Worm (Caenorhabditis elegans): Measurements from ENCODE around the gene srh-27.

The srh-27 gene

ce11 chrII:12410107-12410506, 38.2 kb upstream of the srh-27 start, which contains the start of gene F57G9.3:
Gene F57G9.3, minus strand, starts transcription at chrII:12410207.
- TF ChIP-seq jun-1 (tag; optimal IDR thresholded peaks at IDR 0.05) (no peak), nhr-12 (tag; optimal IDR thresholded peaks at IDR 0.05) (no peak), ceh-28 (tag; optimal IDR thresholded peaks at IDR 0.05) (no peak), egl-27 (tag; optimal IDR thresholded peaks at IDR 0.05) (no peak), tbx-2 (tag; optimal IDR thresholded peaks at IDR 0.05) (no peak), nhr-67 (tag; optimal IDR thresholded peaks at IDR 0.05) (no peak), pqm-1 (tag; optimal IDR thresholded peaks at IDR 0.05) (no peak)

- TF ChIP-seq nhr-11 (tag; optimal IDR thresholded peaks at IDR 0.05), result no peak
- no peak for TF ChIP-seq nhr-76 (tag; optimal IDR thresholded peaks at IDR 0.05)
- no peak for TF ChIP-seq unc-62 (GFP tag; optimal IDR thresholded peaks at IDR 0.05)
- TF ChIP-seq ZK546.5 (tag; optimal IDR thresholded peaks at IDR 0.05), result no peak
- no peak for TF ChIP-seq nhr-23 (tag; optimal IDR thresholded peaks at IDR 0.05)
- no peak for TF ChIP-seq lsy-12 (tag; optimal IDR thresholded peaks at IDR 0.05)
- no peak for TF ChIP-seq egl-27 (tag; optimal IDR thresholded peaks at IDR 0.05)
- no peak for TF ChIP-seq R02D3.7 (tag; optimal IDR thresholded peaks at IDR 0.05)
- TF ChIP-seq ceh-82 (tag; optimal IDR thresholded peaks at IDR 0.05), result no peak
- TF ChIP-seq mml-1 (tag; optimal IDR thresholded peaks at IDR 0.05), result no peak
- no peak for TF ChIP-seq snpc-4 (tag; optimal IDR thresholded peaks at IDR 0.05)
- no peak for TF ChIP-seq nhr-67 (tag; optimal IDR thresholded peaks at IDR 0.05)
- no peak for TF ChIP-seq pqm-1 (tag; optimal IDR thresholded peaks at IDR 0.05)
- no peak for TF ChIP-seq zag-1 (tag; optimal IDR thresholded peaks at IDR 0.05)
- TF ChIP-seq ceh-28 (tag; optimal IDR thresholded peaks at IDR 0.05), result no peak
Measured at ce11 chrII:12412417-12412816, 35.9 kb upstream of the srh-27 start, which contains the start of gene Y57A10C.1. Gene Y57A10C.1, minus strand, starts transcription at chrII:12412517.

ce11 chrII:12414805-12415204, 33.5 kb upstream of the srh-27 start, which contains the start of gene Y57A10C.11:
Gene Y57A10C.11, minus strand, starts transcription at chrII:12414905.
- no peak for TF ChIP-seq nhr-23 (tag; optimal IDR thresholded peaks at IDR 0.05)
- TF ChIP-seq nhr-28 (tag; optimal IDR thresholded peaks at IDR 0.05), result no peak
- TF ChIP-seq ama-1 (optimal IDR thresholded peaks at IDR 0.05), result no peak
- no peak for TF ChIP-seq snpc-4 (tag; optimal IDR thresholded peaks at IDR 0.05)
- no peak for TF ChIP-seq fkh-2 (tag; optimal IDR thresholded peaks at IDR 0.05)
- TF ChIP-seq nfya-1 (tag; optimal IDR thresholded peaks at IDR 0.05; ENCODE audit: insufficient read depth), result no peak
- TF ChIP-seq ztf-11 (tag; optimal IDR thresholded peaks at IDR 0.05), result no peak
- TF ChIP-seq egl-27 (tag; optimal IDR thresholded peaks at IDR 0.05), result no peak
- TF ChIP-seq lin-15B (tag; optimal IDR thresholded peaks at IDR 0.05), result no peak
- TF ChIP-seq egl-5 (tag; optimal IDR thresholded peaks at IDR 0.05), result no peak
- TF ChIP-seq sea-2 (GFP tag; optimal IDR thresholded peaks at IDR 0.05), result no peak
- TF ChIP-seq pha-4 (tag; optimal IDR thresholded peaks at IDR 0.05), result no peak
- TF ChIP-seq elt-1 (tag; optimal IDR thresholded peaks at IDR 0.05), result no peak
- TF ChIP-seq ZK546.5 (tag; optimal IDR thresholded peaks at IDR 0.05), result no peak
- no peak for TF ChIP-seq ceh-16 (tag; optimal IDR thresholded peaks at IDR 0.05)

ce11 chrII:12417514-12417913, 30.8 kb upstream of the srh-27 start, which contains the start of gene sre-27:
Gene sre-27, minus strand, starts transcription at chrII:12417614.
- TF ChIP-seq ama-1 (optimal IDR thresholded peaks at IDR 0.05), result no peak
- no peak for TF ChIP-seq hmg-11 (tag; optimal IDR thresholded peaks at IDR 0.05)
- TF ChIP-seq ceh-16 (tag; optimal IDR thresholded peaks at IDR 0.05), result no peak
- TF ChIP-seq ceh-9 (tag; optimal IDR thresholded peaks at IDR 0.05), result no peak
- TF ChIP-seq eor-1 (tag; optimal IDR thresholded peaks at IDR 0.05), result no peak
- no peak for TF ChIP-seq egl-5 (tag; optimal IDR thresholded peaks at IDR 0.05)
- no peak for TF ChIP-seq fos-1 (tag; optimal IDR thresholded peaks at IDR 0.05)
- no peak for TF ChIP-seq nhr-25 (tag; optimal IDR thresholded peaks at IDR 0.05)

ce11 chrII:12417996-12418395, 30.3 kb upstream of the srh-27 start:
- TF ChIP-seq nhr-25 (tag; optimal IDR thresholded peaks at IDR 0.05), result no peak
- no peak for TF ChIP-seq ceh-9 (tag; optimal IDR thresholded peaks at IDR 0.05)
- no peak for TF ChIP-seq unc-62 (GFP tag; optimal IDR thresholded peaks at IDR 0.05)
- TF ChIP-seq elt-1 (tag; optimal IDR thresholded peaks at IDR 0.05), result no peak
- no peak for TF ChIP-seq nhr-11 (tag; optimal IDR thresholded peaks at IDR 0.05)
- TF ChIP-seq skn-1 (tag; optimal IDR thresholded peaks at IDR 0.05), result no peak
- TF ChIP-seq mdl-1 (tag; optimal IDR thresholded peaks at IDR 0.05), result no peak
- TF ChIP-seq elt-3 (tag; optimal IDR thresholded peaks at IDR 0.05), result no peak
- no peak for TF ChIP-seq pha-4 (tag; optimal IDR thresholded peaks at IDR 0.05)
- TF ChIP-seq aly-2 (tag; optimal IDR thresholded peaks at IDR 0.05), result no peak
- TF ChIP-seq nhr-28 (tag; optimal IDR thresholded peaks at IDR 0.05), result no peak
- TF ChIP-seq lin-15B (tag; optimal IDR thresholded peaks at IDR 0.05), result no peak
- no peak for TF ChIP-seq ama-1 (optimal IDR thresholded peaks at IDR 0.05)
- TF ChIP-seq zag-1 (tag; optimal IDR thresholded peaks at IDR 0.05), result no peak
